Fruit fly (Drosophila melanogaster): ENCODE data around the gene Pi4KIIalpha.
A peak's percentile ranks its signal among the peaks of the same experiment; 100 is the strongest.

DNA sequence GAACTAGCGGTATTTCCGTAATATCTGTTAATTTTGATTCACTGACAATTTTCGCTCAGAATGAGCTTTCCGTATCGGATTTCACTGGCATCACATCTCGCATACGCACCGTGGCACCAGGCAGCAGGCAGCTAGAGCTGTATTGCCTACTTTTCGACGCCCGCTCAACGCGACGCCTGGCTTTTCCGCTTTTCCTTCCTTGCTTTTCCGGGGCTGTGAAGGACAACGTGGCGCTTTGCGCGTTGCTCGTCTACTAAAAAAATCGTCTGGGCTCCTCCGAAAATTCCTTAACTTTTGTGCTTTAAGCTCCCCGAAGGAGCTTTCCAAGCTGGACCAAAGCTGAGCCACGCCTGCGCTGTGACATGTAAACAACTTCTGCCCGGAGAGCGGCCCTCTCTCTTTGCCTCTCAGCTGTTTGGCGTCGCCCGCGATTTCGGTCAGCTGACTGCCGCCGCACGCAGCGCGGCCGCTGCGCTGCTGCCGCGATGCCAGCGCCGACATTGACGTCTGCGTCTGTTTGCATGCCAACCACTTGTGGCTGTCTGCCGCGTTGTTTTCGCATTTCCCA is 40.3 kb downstream of the Pi4KIIalpha start, which contains the start of the genes CG43845 and Nmdar1:
- TF ChIP-seq Pif1B (GFP tag; optimal IDR thresholded peaks at IDR 0.05): no peak
- TF ChIP-seq CG4496 (GFP tag; IDR thresholded peaks at IDR 0.05): peak; percentile 29; the same call in 1 of the 3 replicates
- TF ChIP-seq Snoo (tag; optimal IDR thresholded peaks at IDR 0.05): no peak
